Worm (Caenorhabditis elegans) whole organism, L4/young adult: ENCODE data around the gene rfc-1.
A peak's percentile ranks its signal among the peaks of the same experiment; 100 is the strongest.

Source experiments
- W03F9.2 ChIP-seq: fragments of 150-350 bp; optimal IDR thresholded peaks from 2 replicates; lab custom pipeline; 2014; ENCODE audit warnings: missing biosample characterization, missing genetic modification characterization
- dao-5 ChIP-seq: sonication (generic microtip); optimal IDR thresholded peaks from 2 replicates; lab custom pipeline; 2016; ENCODE audit warnings: missing genotype, missing genetic modification characterization, moderate library complexity, missing compliant biosample characterization
- him-1 ChIP-seq: sonication (generic microtip); optimal IDR thresholded peaks from 2 replicates; lab custom pipeline; 2016; ENCODE audit warnings: missing genotype, missing genetic modification reagents, missing genetic modification characterization, missing compliant biosample characterization

rfc-1 gene

DNA sequence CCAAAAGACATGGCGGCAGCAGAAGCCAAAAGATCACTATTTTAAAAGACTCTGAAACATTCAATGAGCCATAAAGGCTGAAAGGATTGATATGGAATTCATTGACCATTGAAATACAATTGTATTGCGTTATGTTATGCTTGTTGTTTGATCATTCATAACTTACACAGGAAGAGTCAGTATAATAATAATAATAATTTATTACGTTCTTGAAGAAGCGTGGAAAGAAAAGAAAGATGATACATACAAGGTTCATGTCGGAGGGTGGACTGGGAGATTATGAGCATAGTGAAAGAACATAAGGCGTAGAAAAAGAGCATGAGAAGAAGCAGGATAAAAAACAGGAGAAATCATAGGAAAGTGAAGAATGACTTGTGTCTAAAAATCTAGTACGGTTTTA is 5.7 kb downstream of the rfc-1 start, which contains the start of gene F43D2.7:
Gene F43D2.7, minus strand, starts transcription at position 101 of the 400 bp plus-strand sequence.
- TF ChIP-seq W03F9.2 (tag; lab: Kevin White, UChicago): no peak
- TF ChIP-seq dao-5 (tag; lab: Kevin White, UChicago): no peak
- TF ChIP-seq him-1: no peak

DNA sequence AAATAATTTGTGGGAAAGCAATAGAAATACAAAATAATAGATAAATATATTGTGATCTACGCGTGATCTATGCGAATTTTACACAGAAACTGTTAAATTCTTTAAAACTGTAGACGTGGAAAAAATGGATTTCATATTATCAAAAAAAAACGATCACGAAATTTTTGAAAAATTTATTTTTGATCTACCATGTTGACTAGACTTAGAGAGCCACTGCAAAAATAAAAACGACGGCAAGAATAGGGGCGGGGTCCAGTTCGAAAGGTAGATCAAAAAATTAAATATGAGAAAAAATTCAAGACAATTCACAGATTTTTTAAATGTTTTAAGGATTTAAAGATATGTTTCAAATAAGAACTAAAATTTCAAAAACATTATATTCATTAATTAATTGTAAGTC is 7.7 kb downstream of the rfc-1 start:
- TF ChIP-seq W03F9.2 (tag; lab: Kevin White, UChicago): no peak
- TF ChIP-seq him-1: no peak
- TF ChIP-seq dao-5 (tag; lab: Kevin White, UChicago): no peak

DNA sequence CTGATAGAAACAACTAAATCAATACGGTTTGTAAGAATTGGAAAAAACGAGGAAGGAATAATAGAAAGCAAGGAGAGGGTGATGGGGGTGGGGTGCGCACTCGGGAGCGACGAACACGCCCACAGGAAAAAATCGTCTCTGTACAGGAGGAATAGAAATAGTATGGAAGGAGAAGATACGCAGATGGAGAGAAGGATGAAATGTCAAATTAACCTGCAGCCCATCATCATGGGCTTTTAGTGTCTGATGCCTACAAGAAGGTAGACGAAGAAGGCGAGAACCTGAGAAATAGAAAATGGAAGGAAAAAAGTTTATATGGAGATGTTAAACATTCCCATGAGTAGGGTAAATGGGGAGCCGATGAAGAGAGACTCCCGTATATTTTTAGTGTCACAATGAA is 10.7 kb downstream of the rfc-1 start, which contains the start of gene F43D2.6:
Gene F43D2.6, minus strand, starts transcription at position 62 of the 400 bp plus-strand sequence.
- no peak for TF ChIP-seq W03F9.2 (tag; lab: Kevin White, UChicago)

DNA sequence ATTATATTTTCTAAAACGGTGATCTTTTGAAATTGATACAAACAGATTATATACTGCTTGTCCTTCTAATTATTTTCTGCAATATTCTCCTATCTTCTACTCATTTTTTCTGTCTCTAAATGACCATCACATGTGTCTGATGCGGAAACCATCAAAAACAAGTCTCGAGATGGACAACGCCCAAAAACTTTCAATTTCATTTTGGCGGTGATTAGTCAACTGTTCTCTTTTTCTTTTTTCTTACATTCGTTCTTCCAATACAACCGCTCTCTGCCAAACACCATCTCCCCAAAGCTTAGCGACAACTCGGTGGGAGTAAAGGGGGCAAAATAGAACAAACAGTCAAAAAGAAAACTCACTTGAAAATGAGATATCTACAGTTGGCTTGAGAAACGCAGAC is 12.5 kb downstream of the rfc-1 start:
- no peak for TF ChIP-seq him-1

DNA sequence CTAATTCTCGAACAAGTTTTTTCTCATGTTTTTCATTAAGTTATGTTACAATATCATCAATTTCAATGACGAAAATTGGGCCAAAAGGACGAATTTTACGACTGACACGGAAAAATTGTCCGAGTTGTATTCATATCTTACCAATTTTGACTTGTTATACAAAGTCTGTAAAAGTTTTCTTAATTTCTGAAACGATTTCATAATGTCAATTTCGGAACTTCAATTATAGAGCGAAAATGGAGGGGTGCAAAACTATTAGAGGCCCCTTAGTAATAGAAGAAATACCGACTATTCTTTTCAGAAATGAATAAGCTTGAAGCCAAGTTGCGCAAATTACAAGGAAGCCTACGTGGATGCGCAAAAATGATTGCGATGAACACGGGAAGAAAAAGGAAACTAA is 14.2 kb downstream of the rfc-1 start, which contains the start of gene F43D2.3:
Gene F43D2.3, plus strand, starts transcription at position 301 of the 400 bp plus-strand sequence.
- TF ChIP-seq dao-5 (tag; lab: Kevin White, UChicago) (no peak), W03F9.2 (tag; lab: Kevin White, UChicago) (no peak), him-1 (no peak)

DNA sequence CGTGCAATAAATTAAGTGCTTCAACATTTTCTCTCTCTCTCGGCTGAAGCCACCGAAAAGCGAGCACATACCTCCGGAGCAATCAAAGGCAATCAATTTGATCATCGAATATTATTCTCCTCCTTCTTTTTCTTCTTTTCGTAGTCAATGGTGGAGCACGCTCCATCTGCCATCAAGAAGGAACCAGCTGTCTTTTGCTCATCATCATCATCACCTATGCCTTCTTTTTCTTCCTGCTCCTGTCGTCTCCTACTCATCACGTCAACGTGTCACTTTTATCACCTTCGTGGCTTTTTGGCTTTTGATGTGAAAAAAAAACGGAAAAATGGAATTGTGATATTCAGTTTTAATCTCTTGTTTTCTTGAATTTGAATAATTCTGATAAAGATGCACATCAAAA is 20.1 kb downstream of the rfc-1 start:
- TF ChIP-seq dao-5 (tag; lab: Kevin White, UChicago) (no peak), W03F9.2 (tag; lab: Kevin White, UChicago) (no peak), him-1 (no peak)

DNA sequence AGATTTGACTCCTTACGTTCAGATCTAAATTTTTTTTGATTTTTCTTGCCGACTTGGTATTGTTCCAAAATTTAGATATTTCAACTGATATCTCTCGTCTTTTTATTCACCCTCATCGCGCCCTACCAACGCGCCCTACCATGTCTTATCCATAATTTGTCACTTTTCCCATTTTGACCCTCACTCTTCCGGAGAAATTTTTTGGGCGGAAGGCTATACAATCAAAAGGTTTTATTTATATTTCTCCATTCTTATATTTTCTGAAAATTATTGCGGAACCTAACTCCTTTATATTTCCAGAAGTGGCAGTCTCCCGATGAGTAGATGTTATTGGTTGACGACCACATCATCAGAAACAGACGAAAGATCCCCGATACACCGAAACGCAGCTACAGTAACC is 24.9 kb downstream of the rfc-1 start, which contains the start of gene hot-1:
Gene hot-1, plus strand, starts transcription at position 301 of the 400 bp plus-strand sequence.
- TF ChIP-seq W03F9.2 (tag; lab: Kevin White, UChicago) (no peak), him-1 (no peak), dao-5 (tag; lab: Kevin White, UChicago) (no peak)

DNA sequence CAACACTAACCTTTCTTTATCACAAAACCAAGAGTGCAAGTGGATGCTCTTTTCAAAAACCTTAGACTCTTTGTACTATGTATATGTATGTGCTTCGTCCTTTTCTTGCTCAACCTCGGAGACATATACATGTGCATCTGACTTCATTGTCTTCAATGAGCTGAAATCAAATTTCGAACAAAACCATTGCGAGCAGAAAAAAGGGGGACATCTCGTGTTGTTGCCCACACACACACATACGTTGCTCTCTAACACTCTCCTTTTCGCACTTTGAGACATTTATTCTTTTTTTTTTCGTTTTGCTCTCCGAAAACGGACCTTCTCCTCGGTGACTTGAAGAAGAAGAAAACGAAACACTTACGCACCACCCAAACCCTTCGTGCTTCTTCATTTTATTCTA is 25.5 kb downstream of the rfc-1 start:
- no peak for TF ChIP-seq him-1
- TF ChIP-seq W03F9.2 (tag; lab: Kevin White, UChicago): no peak
- no peak for TF ChIP-seq dao-5 (tag; lab: Kevin White, UChicago)

DNA sequence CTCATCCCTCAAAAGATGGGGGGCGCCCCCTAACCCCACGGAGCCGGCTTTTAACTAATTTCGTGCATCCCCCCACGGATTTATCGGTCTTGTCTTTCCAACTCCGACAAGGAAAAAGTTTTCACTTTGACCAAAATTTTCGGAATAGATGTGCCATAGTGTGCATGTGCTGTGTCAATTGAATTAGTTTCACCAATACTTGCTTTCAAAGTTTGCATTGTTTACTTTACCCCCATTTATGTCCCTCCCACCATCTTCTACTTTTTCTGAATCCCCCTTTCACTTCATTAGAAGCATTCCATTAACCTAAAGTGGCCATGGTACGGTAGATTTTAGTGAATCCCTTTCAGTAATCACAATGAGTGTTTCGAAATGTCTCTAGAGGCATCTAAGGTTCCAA is 28.1 kb downstream of the rfc-1 start:
- TF ChIP-seq W03F9.2 (tag; lab: Kevin White, UChicago) (no peak), dao-5 (tag; lab: Kevin White, UChicago) (no peak), him-1 (no peak)

DNA sequence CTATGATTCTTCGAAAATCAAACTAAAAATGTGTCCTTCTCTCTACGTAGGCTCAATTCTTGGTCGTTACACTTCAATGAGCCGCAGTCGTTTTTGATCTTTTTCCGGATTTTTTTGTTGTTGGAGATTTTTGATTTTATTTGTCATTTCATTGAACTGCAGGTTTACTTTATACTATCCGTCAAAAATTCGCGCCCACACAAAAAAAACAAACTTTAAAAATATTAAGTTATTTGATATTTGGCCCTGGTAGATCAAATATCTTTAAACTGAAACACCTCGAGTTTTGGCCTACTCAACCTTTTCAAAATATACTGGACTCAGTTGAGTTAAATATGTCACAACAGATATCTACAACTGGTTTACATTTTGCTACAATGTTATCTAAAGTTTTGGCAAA is 30.1 kb downstream of the rfc-1 start:
- TF ChIP-seq W03F9.2 (tag; lab: Kevin White, UChicago) (no peak), him-1 (no peak), dao-5 (tag; lab: Kevin White, UChicago) (no peak)

DNA sequence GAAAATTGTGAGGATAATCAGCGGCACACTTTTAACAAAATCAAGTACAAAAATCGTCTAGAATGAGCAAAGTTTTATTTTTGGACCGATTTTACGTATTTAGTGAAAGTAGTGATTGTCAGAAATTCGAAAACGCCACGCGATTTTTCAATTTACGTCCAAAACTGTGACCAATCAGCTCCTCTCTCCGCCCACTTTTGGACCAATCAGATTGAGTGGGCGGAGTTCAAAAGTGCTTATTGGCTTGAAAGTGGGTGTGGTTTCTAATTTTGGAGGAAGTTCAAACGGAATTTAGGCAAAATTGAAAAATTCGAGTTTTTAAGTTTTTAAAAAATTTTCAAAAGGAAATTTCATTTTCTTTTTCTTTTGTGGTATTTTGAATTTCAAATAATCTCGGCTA is 31.3 kb downstream of the rfc-1 start:
- no peak for TF ChIP-seq dao-5 (tag; lab: Kevin White, UChicago)
- TF ChIP-seq him-1: no peak
- TF ChIP-seq W03F9.2 (tag; lab: Kevin White, UChicago): no peak

DNA sequence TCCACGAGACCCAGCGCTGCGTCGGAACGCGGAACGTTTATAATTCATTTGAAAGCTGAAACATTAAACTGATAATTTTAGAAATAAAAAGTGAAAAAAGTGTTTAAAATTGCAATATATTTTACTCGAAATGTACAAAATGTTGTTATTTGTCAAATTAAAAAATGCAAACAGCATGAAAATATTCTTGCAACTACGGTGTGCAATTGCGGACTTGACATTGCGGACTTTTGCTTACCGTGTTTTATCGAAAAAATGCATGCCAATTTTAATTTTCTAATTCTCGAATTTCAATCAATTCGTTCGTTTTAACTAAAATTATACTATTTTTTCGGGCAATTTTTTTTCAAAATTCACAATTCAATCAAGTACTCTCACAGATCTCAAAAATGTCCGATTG is 33.6 kb downstream of the rfc-1 start, which contains the start of the genes R11H6.5 and ccnk-1:
Gene R11H6.5, minus strand, starts transcription at position 55 of the 400 bp plus-strand sequence.
Gene ccnk-1, plus strand, starts transcription at position 381 of the 400 bp plus-strand sequence.
- TF ChIP-seq him-1: no peak
- peak; percentile 62 for TF ChIP-seq W03F9.2 (tag; lab: Kevin White, UChicago)

DNA sequence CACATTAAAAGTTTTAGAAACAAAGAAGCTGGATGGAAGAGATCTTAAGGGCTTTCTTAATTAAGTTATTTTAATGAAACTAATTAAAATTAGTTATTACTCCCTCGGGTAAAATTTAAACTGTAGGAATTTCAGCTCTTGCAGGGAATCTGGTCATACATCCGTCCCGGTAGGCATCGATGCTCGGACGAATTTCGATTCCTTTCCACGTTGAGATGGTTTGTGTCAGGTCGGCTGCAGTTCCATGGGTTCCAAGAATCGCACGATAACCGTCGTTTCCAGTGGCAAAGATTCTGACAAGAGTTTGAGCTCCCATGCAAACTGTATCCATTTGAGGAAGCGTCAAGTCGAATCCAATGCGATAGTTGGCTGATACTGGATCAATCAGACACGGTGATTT is 35.0 kb downstream of the rfc-1 start:
- TF ChIP-seq W03F9.2 (tag; lab: Kevin White, UChicago): no peak
- TF ChIP-seq dao-5 (tag; lab: Kevin White, UChicago): no peak
- no peak for TF ChIP-seq him-1

DNA sequence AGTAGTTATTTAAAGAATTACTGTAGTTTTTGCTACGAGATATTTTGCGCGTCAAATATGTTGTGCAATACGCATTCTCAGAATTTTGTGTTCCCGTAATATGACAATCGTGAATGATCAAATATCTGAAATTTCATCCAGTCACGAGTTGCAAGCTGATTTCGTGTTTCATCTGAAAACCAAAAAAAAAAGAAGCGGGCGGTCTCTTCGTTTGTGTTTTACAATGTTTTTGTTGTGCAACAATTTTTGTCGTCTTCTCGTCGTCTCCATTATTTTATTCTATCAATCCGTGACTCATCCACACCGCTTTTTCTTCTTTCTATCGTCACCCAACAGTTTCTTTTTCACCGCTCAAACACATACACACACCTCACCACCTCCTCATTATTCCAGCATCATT is 36.1 kb downstream of the rfc-1 start, which contains the start of gene R11H6.4:
Gene R11H6.4, plus strand, starts transcription at position 301 of the 400 bp plus-strand sequence.
- TF ChIP-seq him-1: no peak

DNA sequence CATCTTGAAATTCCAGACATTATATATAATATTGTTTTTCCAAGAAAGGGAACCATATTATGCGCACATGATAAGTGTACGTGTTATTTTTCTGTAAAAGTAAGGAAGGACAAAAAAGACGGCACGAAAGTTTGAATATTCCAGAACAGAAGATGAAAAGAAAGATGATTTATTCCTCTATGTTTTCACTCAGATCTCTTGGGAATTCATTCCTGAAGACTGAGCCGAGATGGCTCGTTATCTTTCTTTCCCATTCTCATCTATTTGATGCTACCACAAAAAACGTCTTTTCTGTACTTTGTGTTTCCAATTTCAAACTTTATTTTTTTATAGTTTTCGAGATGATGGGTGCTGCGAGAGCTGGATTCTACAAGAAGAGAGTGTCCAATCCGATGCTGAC is 42.0 kb downstream of the rfc-1 start:
- TF ChIP-seq him-1 (no peak), dao-5 (tag; lab: Kevin White, UChicago) (no peak), W03F9.2 (tag; lab: Kevin White, UChicago) (no peak)

DNA sequence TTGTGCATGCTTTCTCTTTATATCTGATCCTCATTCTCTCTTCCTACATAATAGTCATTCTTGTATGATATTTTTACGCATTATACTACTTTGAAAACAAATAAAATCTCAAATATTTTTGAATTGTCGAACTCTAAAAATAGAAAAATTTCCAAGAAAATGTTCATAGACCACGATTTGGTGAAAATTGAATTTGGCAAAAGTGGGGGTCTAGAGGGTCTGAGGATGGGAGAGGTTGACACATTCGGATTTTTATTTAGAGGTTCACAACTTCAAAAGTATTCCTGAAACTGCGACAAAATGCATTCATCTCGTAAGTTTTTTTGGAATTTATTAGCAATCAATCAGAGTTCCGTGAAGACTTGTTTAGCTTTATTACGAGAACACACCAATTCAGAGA is 45.8 kb downstream of the rfc-1 start, which contains the start of gene glb-22:
Gene glb-22, plus strand, starts transcription at position 301 of the 400 bp plus-strand sequence.
- TF ChIP-seq him-1 (no peak), dao-5 (tag; lab: Kevin White, UChicago) (no peak), W03F9.2 (tag; lab: Kevin White, UChicago) (no peak)
